Worm (Caenorhabditis elegans): Measurements from ENCODE around the gene ceh-89.

ceh-89 gene

DNA sequence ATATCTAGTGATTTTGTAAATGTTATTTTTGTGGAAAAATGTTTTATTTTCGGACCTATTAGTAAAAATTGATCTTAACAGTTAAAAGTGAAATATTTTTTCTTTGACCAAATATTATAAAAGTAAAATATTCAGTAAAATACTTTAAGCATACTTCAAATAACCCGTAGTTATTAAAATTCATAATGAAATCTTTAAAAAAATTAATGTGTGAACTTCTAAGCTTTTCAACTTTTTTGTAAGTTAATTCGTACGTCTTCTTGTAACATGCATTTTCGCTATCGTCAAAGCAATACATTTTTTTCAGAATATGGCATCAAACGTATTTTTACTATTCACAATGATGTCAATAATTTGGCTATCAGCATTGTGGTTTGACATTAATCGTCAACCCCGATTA lies 34.0 kb downstream of the ceh-89 start, which contains the start of gene C37E2.2:
Gene C37E2.2 (plus strand): TSS at position 301 of the 400 bp plus-strand sequence.
- no peak for TF ChIP-seq sma-3 (GFP tag; optimal IDR thresholded peaks at IDR 0.05)
- TF ChIP-seq mab-5 (tag; optimal IDR thresholded peaks at IDR 0.05) = no peak
- TF ChIP-seq C34F6.9 (tag; optimal IDR thresholded peaks at IDR 0.05) = no peak
- no peak for TF ChIP-seq ztf-4 (tag; optimal IDR thresholded peaks at IDR 0.05)
- TF ChIP-seq ZK546.5 (tag; optimal IDR thresholded peaks at IDR 0.05) = no peak
- no peak for TF ChIP-seq lin-13 (GFP tag; optimal IDR thresholded peaks at IDR 0.05)
- no peak for TF ChIP-seq fos-1 (tag; optimal IDR thresholded peaks at IDR 0.05)
- TF ChIP-seq elt-1 (tag; optimal IDR thresholded peaks at IDR 0.05) = no peak

DNA sequence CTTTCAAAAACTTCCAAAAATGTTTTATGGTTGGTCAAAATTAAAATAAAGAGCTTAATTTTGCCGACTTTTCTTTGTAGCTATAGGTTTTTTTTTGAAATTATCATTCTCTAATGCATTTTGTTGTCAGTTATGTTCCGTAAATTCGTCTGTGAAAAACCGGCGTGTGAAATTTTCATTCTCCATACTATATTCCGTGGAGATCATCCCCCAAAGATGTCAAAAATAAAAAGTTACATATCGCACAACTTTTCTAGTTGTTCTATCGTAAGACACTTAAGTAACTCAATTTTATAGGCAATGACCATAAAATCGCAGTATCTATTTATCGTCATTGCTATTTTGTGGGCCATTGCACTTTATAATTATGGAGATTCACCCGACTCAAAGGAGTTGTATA lies 36.9 kb downstream of the ceh-89 start, which contains the start of gene C37E2.10:
Gene C37E2.10 (plus strand): TSS at position 301 of the 400 bp plus-strand sequence.
- TF ChIP-seq blmp-1 (tag; optimal IDR thresholded peaks at IDR 0.05; ENCODE audit: insufficient read depth) (no peak), ceh-16 (tag; optimal IDR thresholded peaks at IDR 0.05) (no peak), elt-3 (tag; optimal IDR thresholded peaks at IDR 0.05) (no peak), R02D3.7 (tag; optimal IDR thresholded peaks at IDR 0.05) (no peak), dmd-4 (tag; optimal IDR thresholded peaks at IDR 0.05) (no peak), sma-9 (GFP tag; optimal IDR thresholded peaks at IDR 0.05) (no peak), sma-9 (tag; optimal IDR thresholded peaks at IDR 0.05) (no peak), nhr-25 (tag; optimal IDR thresholded peaks at IDR 0.05) (no peak)

- TF ChIP-seq ztf-11 (tag; optimal IDR thresholded peaks at IDR 0.05) (no peak), Y55F3AM.14 (GFP tag; optimal IDR thresholded peaks at IDR 0.05) (no peak)
Measured at ce11 chrX:14179488-14179887, 37.7 kb downstream of the ceh-89 start.

- TF ChIP-seq ztf-4 (tag; optimal IDR thresholded peaks at IDR 0.05) = no peak
- no peak for TF ChIP-seq nhr-12 (tag; optimal IDR thresholded peaks at IDR 0.05)
- TF ChIP-seq aly-2 (tag; optimal IDR thresholded peaks at IDR 0.05) = no peak
- TF ChIP-seq blmp-1 (tag; optimal IDR thresholded peaks at IDR 0.05; ENCODE audit: insufficient read depth) = no peak
- no peak for TF ChIP-seq R02D3.7 (tag; optimal IDR thresholded peaks at IDR 0.05)
- TF ChIP-seq peb-1 (tag; optimal IDR thresholded peaks at IDR 0.05) = no peak
- TF ChIP-seq unc-39 (tag; optimal IDR thresholded peaks at IDR 0.05) = no peak
- no peak for TF ChIP-seq nhr-77 (tag; optimal IDR thresholded peaks at IDR 0.05)
- no peak for TF ChIP-seq mab-5 (tag; optimal IDR thresholded peaks at IDR 0.05)
- TF ChIP-seq mbf-1 (tag; optimal IDR thresholded peaks at IDR 0.05) = no peak
Measured at ce11 chrX:14180151-14180550, 38.4 kb downstream of the ceh-89 start, which contains the start of gene C37E2.3. C37E2.3 (plus strand) TSS chrX:14180451.

DNA sequence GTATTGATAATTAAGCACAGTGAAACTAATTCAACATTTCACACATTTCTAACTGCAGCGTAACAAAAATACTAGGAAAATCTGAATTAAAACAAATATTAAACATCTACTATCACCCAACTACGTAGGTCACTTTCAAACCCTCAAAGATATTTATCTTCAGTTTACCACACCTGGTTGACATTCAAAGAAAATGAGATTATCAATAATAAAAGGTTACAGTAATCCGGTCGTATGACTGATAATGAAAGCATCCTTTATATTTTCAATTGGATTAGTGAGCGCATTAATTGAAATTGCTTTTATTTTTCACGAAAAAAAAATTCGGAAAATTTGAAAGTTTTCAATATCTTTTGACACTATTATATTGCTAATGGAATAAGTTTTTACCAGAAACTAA lies 40.8 kb downstream of the ceh-89 start:
- TF ChIP-seq zag-1 (tag; optimal IDR thresholded peaks at IDR 0.05) (no peak), snpc-4 (tag; optimal IDR thresholded peaks at IDR 0.05) (no peak), unc-55 (GFP tag; optimal IDR thresholded peaks at IDR 0.05) (no peak), peb-1 (tag; optimal IDR thresholded peaks at IDR 0.05) (no peak), sma-3 (GFP tag; optimal IDR thresholded peaks at IDR 0.05) (no peak), egl-27 (tag; optimal IDR thresholded peaks at IDR 0.05) (no peak), nhr-11 (tag; optimal IDR thresholded peaks at IDR 0.05) (no peak), sma-9 (GFP tag; optimal IDR thresholded peaks at IDR 0.05) (no peak), sma-9 (tag; optimal IDR thresholded peaks at IDR 0.05) (no peak), C34F6.9 (tag; optimal IDR thresholded peaks at IDR 0.05) (no peak), nhr-21 (tag; optimal IDR thresholded peaks at IDR 0.05) (no peak), unc-62 (GFP tag; optimal IDR thresholded peaks at IDR 0.05) (no peak), ztf-11 (tag; optimal IDR thresholded peaks at IDR 0.05) (no peak), lin-11 (tag; optimal IDR thresholded peaks at IDR 0.05) (no peak), nhr-77 (tag; optimal IDR thresholded peaks at IDR 0.05) (no peak), dmd-4 (tag; optimal IDR thresholded peaks at IDR 0.05) (no peak), ama-1 (optimal IDR thresholded peaks at IDR 0.05) (no peak), fos-1 (tag; optimal IDR thresholded peaks at IDR 0.05) (no peak), mbf-1 (tag; optimal IDR thresholded peaks at IDR 0.05) (no peak), lin-13 (GFP tag; optimal IDR thresholded peaks at IDR 0.05) (no peak), elt-3 (tag; optimal IDR thresholded peaks at IDR 0.05) (no peak)

DNA sequence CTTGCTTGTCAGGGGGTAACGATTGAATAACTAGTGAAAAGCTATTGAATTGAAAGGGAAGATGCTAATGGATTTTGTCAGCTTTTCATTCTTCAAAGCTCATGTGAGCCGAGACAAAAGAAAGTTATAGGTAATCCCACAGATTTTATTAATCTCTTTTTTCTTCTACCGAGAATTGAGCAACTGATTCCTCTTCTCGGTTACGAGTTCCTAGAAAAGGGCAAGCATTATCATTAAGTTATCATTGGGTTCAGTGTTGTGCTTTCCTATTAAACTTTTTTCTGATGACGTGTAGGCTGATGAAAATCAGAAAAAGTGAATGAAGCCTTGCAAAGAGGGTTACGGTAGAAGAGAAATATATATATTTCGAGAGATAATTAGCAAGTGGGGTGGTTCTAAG lies 43.9 kb downstream of the ceh-89 start:
- TF ChIP-seq R02D3.7 (tag; optimal IDR thresholded peaks at IDR 0.05) (no peak), ztf-1 (GFP tag; conservative IDR thresholded peaks at IDR 0.05) (no peak), unc-55 (GFP tag; optimal IDR thresholded peaks at IDR 0.05) (no peak)

Measured in whole organism, L2 larva.